Fruit fly (Drosophila melanogaster): ENCODE data around the gene CG31121.

CG31121 gene

dm6 chr3R:24910097-24910496 is 15.7 kb upstream of the CG31121 start (continued):
- no peak for TF ChIP-seq fd85E (GFP tag; optimal IDR thresholded peaks at IDR 0.05)
- TF ChIP-seq Hr38 (GFP tag; optimal IDR thresholded peaks at IDR 0.05), result no peak
- TF ChIP-seq Met (GFP tag; optimal IDR thresholded peaks at IDR 0.05), result no peak
- peak; percentile 24 for TF ChIP-seq CG10669 (GFP tag; optimal IDR thresholded peaks at IDR 0.05)
- TF ChIP-seq CG4318 (GFP tag; optimal IDR thresholded peaks at IDR 0.05), result peak; percentile 59
- no peak for TF ChIP-seq CG6854 (GFP tag; optimal IDR thresholded peaks at IDR 0.05)
- TF ChIP-seq CG8119 (GFP tag; IDR thresholded peaks at IDR 0.05), result peak; percentile 86
- peak; percentile 21 for TF ChIP-seq CG11902 (GFP tag; optimal IDR thresholded peaks at IDR 0.05)
- TF ChIP-seq eg (GFP tag; IDR thresholded peaks at IDR 0.05), result peak; percentile 92
- peak; percentile 52 for TF ChIP-seq pdm3 (GFP tag; optimal IDR thresholded peaks at IDR 0.05)
- TF ChIP-seq lz (GFP tag; optimal IDR thresholded peaks at IDR 0.05), result no peak
- peak; percentile 50 for TF ChIP-seq achi (GFP tag; optimal IDR thresholded peaks at IDR 0.05)
- no peak for TF ChIP-seq fkh (GFP tag; optimal IDR thresholded peaks at IDR 0.05)
- no peak for TF ChIP-seq svp (GFP tag)
- no peak for TF ChIP-seq CG8319 (GFP tag; optimal IDR thresholded peaks at IDR 0.05)
- TF ChIP-seq Sox15 (GFP tag; optimal IDR thresholded peaks at IDR 0.05), result no peak
- peak; percentile 43 for TF ChIP-seq CG11762 (GFP tag; optimal IDR thresholded peaks at IDR 0.05; ENCODE audit: insufficient read depth)
- TF ChIP-seq CG32006 (GFP tag; optimal IDR thresholded peaks at IDR 0.05), result peak; percentile 79
- TF ChIP-seq dsx (GFP tag; optimal IDR thresholded peaks at IDR 0.05; ENCODE audit: poor library complexity, severe bottlenecking), result no peak
- no peak for TF ChIP-seq CG9139 (GFP tag; optimal IDR thresholded peaks at IDR 0.05)
- peak; percentile 84 for TF ChIP-seq Hr4 (GFP tag; optimal IDR thresholded peaks at IDR 0.05)
- TF ChIP-seq CG1621 (tag; optimal IDR thresholded peaks at IDR 0.05), result no peak
- TF ChIP-seq CG6792 (GFP tag; optimal IDR thresholded peaks at IDR 0.05), result peak; percentile 12
- no peak for TF ChIP-seq Eip93F (GFP tag; optimal IDR thresholded peaks at IDR 0.05)
- no peak for TF ChIP-seq CG3032 (tag; optimal IDR thresholded peaks at IDR 0.05)
- TF ChIP-seq esn (GFP tag; optimal IDR thresholded peaks at IDR 0.05), result no peak

DNA sequence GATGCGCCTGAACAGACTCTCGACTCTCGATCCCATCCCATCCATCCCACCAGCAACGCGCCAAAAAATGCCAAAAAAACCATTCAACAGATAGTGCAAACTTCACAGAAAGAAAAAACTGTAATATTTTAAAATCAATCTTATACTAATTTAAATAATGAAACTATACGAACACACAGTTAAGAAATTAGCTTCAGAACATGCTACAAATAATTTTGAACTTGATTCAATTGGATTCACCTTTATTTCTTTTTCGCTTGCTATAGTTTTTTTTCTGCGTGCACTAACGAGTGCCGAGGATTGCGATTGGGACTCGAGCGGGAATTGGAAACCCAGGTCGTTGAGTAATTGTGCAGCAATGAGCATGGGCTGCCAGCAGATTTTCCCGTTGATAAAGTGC is 13.6 kb upstream of the CG31121 start:
- TF ChIP-seq acj6 (GFP tag; optimal IDR thresholded peaks at IDR 0.05) (no peak), CG31627 (GFP tag; optimal IDR thresholded peaks at IDR 0.05) (no peak), eg (GFP tag; IDR thresholded peaks at IDR 0.05) (peak; percentile 68), pdm3 (GFP tag; optimal IDR thresholded peaks at IDR 0.05) (peak; percentile 11), OdsH (GFP tag; optimal IDR thresholded peaks at IDR 0.05) (peak; percentile 1), spab (GFP tag; optimal IDR thresholded peaks at IDR 0.05) (no peak), CG16779 (tag; optimal IDR thresholded peaks at IDR 0.05) (no peak), Hr39 (GFP tag; optimal IDR thresholded peaks at IDR 0.05) (no peak), Lpt (GFP tag; optimal IDR thresholded peaks at IDR 0.05) (no peak), CG6276 (GFP tag; optimal IDR thresholded peaks at IDR 0.05) (peak; percentile 60), CG6808 (GFP tag; optimal IDR thresholded peaks at IDR 0.05) (no peak), CG9139 (GFP tag; optimal IDR thresholded peaks at IDR 0.05) (no peak), vri (GFP tag; optimal IDR thresholded peaks at IDR 0.05) (no peak), CG4318 (GFP tag; optimal IDR thresholded peaks at IDR 0.05) (peak; percentile 20), esn (GFP tag; optimal IDR thresholded peaks at IDR 0.05) (no peak), Ets96B (tag; optimal IDR thresholded peaks at IDR 0.05) (no peak), CG8632 (GFP tag; optimal IDR thresholded peaks at IDR 0.05) (no peak), CG6854 (GFP tag; optimal IDR thresholded peaks at IDR 0.05) (no peak), CG15336 (GFP tag; IDR thresholded peaks at IDR 0.05) (peak; percentile 77), achi (GFP tag; optimal IDR thresholded peaks at IDR 0.05) (no peak), Eip75B (GFP tag; optimal IDR thresholded peaks at IDR 0.05) (no peak), lz (GFP tag; optimal IDR thresholded peaks at IDR 0.05) (no peak), CG11294 (GFP tag; IDR thresholded peaks at IDR 0.05) (peak; percentile 15; the same call in 1 of the 2 replicates), cyc (GFP tag; optimal IDR thresholded peaks at IDR 0.05) (no peak), CG11762 (GFP tag; optimal IDR thresholded peaks at IDR 0.05; ENCODE audit: insufficient read depth) (no peak), topi (GFP tag; optimal IDR thresholded peaks at IDR 0.05) (no peak), fd59A (GFP tag; optimal IDR thresholded peaks at IDR 0.05) (no peak), CG3032 (tag; optimal IDR thresholded peaks at IDR 0.05) (no peak), Blimp-1 (GFP tag; optimal IDR thresholded peaks at IDR 0.05) (no peak), Eip78C (GFP tag) (peak; percentile 51), Gug (GFP tag; IDR thresholded peaks at IDR 0.05) (peak; percentile 34; the same call in 1 of the 2 replicates), Sox15 (GFP tag; optimal IDR thresholded peaks at IDR 0.05) (no peak), Smox (GFP tag; optimal IDR thresholded peaks at IDR 0.05) (no peak), CG10631 (GFP tag; optimal IDR thresholded peaks at IDR 0.05) (no peak), CG11902 (GFP tag; optimal IDR thresholded peaks at IDR 0.05) (no peak), dac (GFP tag; optimal IDR thresholded peaks at IDR 0.05) (no peak), Met (GFP tag; optimal IDR thresholded peaks at IDR 0.05) (no peak), svp (GFP tag) (peak; percentile 14)

All from whole organism, prepupa.